Worm (Caenorhabditis elegans) whole organism, young adult: ENCODE measurements around the gene srh-281.

Experiments
- F39B2.1 ChIP-seq: fragments of 200-800 bp; sonication (Bioruptor generic); IDR thresholded peaks from 2 replicates; pipeline ENCODE4 v1.3.6; 2022; ENCODE audit warnings: missing genetic modification reagents, missing genetic modification characterization, missing compliant biosample characterization
- T07F8.4 ChIP-seq: sonication (generic microtip); optimal IDR thresholded peaks from 2 replicates; lab custom pipeline; 2016; ENCODE audit warnings: mild to moderate bottlenecking, missing genetic modification characterization, moderate library complexity, missing compliant biosample characterization
- Y53G8AR.9 ChIP-seq: fragments of 200-800 bp; sonication (Bioruptor generic); conservative IDR thresholded peaks from 2 replicates; pipeline ENCODE4 v1.3.6; 2022; ENCODE audit warnings: missing genetic modification reagents, missing genetic modification characterization, missing compliant biosample characterization
- Y95B8A.8 ChIP-seq: fragments of 200-800 bp; sonication (Bioruptor generic); IDR thresholded peaks from 2 replicates; pipeline ENCODE4 v1.3.6; 2022; ENCODE audit warnings: missing genetic modification reagents, missing genetic modification characterization, missing compliant biosample characterization
- ama-1 ChIP-seq, 3 experiments: fragments of 150-350 bp in 1 of 3; sonication (generic microtip) in 2 of 3; optimal IDR thresholded peaks; 2 replicates each; lab custom pipeline; 2014 to 2018; ENCODE audit warnings: missing biosample characterization in 2 of 3, missing genetic modification characterization in 2 of 3, missing genetic modification reagents in 2 of 3
- cebp-2 ChIP-seq: fragments of 200-800 bp; sonication (Bioruptor generic); IDR thresholded peaks from 2 replicates; pipeline ENCODE4 v1.3.6; 2022; ENCODE audit warnings: missing genetic modification characterization, missing compliant biosample characterization
- lir-1 ChIP-seq: fragments of 200-800 bp; sonication (Bioruptor generic); conservative IDR thresholded peaks from 2 replicates; pipeline ENCODE4 v1.3.6; 2022; ENCODE audit warnings: missing genetic modification reagents, missing genetic modification characterization, missing compliant biosample characterization
- madf-10 ChIP-seq: sonication (generic microtip); optimal IDR thresholded peaks from 2 replicates; lab custom pipeline; 2016; ENCODE audit warnings: mild to moderate bottlenecking, missing genetic modification characterization, missing compliant biosample characterization
- madf-6 ChIP-seq: fragments of 200-800 bp; sonication (Bioruptor generic); IDR thresholded peaks from 2 replicates; pipeline ENCODE4 v1.3.6; 2022; ENCODE audit warnings: missing genetic modification reagents, missing genetic modification characterization, missing compliant biosample characterization
- rpc-1 ChIP-seq, 2 experiments: fragments of 150-350 bp in 1 of 2; sonication (generic microtip) in 1 of 2; optimal IDR thresholded peaks; 2 replicates each; lab custom pipeline; 2014 to 2018; ENCODE audit warnings: missing biosample characterization in 1 of 2, missing genetic modification characterization in 1 of 2, missing genetic modification reagents in 1 of 2, missing genotype in 1 of 2
- snpc-4 ChIP-seq, 5 experiments: fragments of 150-350 bp in 1 of 5; sonication (generic microtip) in 4 of 5; optimal IDR thresholded peaks; 2 replicates each; lab custom pipeline; 2014 to 2018; ENCODE audit warnings: missing genetic modification characterization in 5 of 5, missing biosample characterization in 3 of 5, antibody characterized with exemption in 2 of 5, mild to moderate bottlenecking in 2 of 5, missing compliant biosample characterization in 2 of 5, missing genotype in 2 of 5, moderate library complexity in 2 of 5, missing genetic modification reagents in 1 of 5
- unc-62 ChIP-seq: fragments of 150-350 bp; optimal IDR thresholded peaks from 2 replicates; lab custom pipeline; 2014; ENCODE audit warnings: missing biosample characterization, missing genetic modification reagents, missing genetic modification characterization
- xnd-1 ChIP-seq: sonication (generic microtip); optimal IDR thresholded peaks from 2 replicates; lab custom pipeline; 2016; ENCODE audit warnings: missing genotype, missing genetic modification reagents, missing genetic modification characterization, missing compliant biosample characterization
- ztf-18 ChIP-seq: sonication (generic microtip); optimal IDR thresholded peaks from 2 replicates; lab custom pipeline; 2016; ENCODE audit warnings: missing genotype, mild to moderate bottlenecking, missing genetic modification characterization, missing compliant biosample characterization

ce11 chrV:16226581-16226980 lies 36.0 kb downstream of the srh-281 start, which contains the start of gene F11A5.13:
- TF ChIP-seq cebp-2 (GFP tag; lab: Robert Waterston, UW) (no peak), madf-10 (tag; lab: Kevin White, UChicago) (no peak), F39B2.1 (GFP tag; lab: Robert Waterston, UW) (no peak), ztf-18 (tag; lab: Kevin White, UChicago) (no peak), Y53G8AR.9 (GFP tag; lab: Robert Waterston, UW) (no peak), Y95B8A.8 (no peak), snpc-4 (GFP tag; optimal IDR thresholded peaks at IDR 0.05; lab: Kevin White, UChicago) (no peak), snpc-4 (tag; optimal IDR thresholded peaks at IDR 0.05; lab: Kevin White, UChicago) (no peak), xnd-1 (tag; lab: Kevin White, UChicago) (no peak), rpc-1 (optimal IDR thresholded peaks at IDR 0.05; lab: Kevin White, UChicago) (no peak), rpc-1 (tag; optimal IDR thresholded peaks at IDR 0.05; lab: Kevin White, UChicago) (no peak), ama-1 (optimal IDR thresholded peaks at IDR 0.05; lab: Kevin White, UChicago) (no peak), ama-1 (GFP tag; optimal IDR thresholded peaks at IDR 0.05; lab: Kevin White, UChicago) (no peak), lir-1 (GFP tag; lab: Robert Waterston, UW) (no peak), T07F8.4 (no peak), madf-6 (no peak), unc-62 (no peak)
